Fruit fly (Drosophila melanogaster): ENCODE results near the gene Sbat.
A peak's percentile ranks its signal among the peaks of the same experiment; 100 is the strongest.

Gene Sbat

DNA sequence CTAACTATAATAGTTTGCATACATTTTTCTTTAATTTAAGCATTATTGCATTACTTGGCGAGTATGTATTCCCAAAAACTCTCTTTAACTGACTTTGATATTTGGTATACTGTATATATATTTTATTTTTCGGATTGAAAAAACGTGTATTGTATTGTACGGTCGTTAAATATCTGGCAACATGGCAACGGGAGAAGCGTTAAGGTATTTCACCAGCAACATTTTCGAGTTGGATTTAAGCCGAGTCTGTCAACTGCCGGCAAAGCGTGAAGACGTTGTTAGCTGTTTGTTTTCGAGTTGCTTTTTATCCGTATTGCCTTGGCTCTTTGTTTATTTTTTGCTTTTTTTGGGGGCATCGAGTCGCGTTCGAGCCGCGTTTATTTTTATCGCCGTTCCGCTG is 38.3 kb upstream of the Sbat start, which contains the start of gene CG2975:
TSS of gene CG2975 (plus strand) at position 275 of the 400 bp plus-strand sequence.
- TF ChIP-seq CG10462 (GFP tag; optimal IDR thresholded peaks at IDR 0.05): no peak
- TF ChIP-seq sqz (GFP tag; optimal IDR thresholded peaks at IDR 0.05): peak; percentile 17
- TF ChIP-seq CG7556 (GFP tag; optimal IDR thresholded peaks at IDR 0.05): no peak
- 0 out of 2 replicates have a peak, but pooled peaks have one; percentile 21 for TF ChIP-seq ranshi (GFP tag; IDR thresholded peaks at IDR 0.05)
- peak; percentile 56 for TF ChIP-seq CG10543 (GFP tag; optimal IDR thresholded peaks at IDR 0.05)
- TF ChIP-seq Asciz (GFP tag; optimal IDR thresholded peaks at IDR 0.05): no peak
- TF ChIP-seq row (GFP tag; IDR thresholded peaks at IDR 0.05): 0 out of 3 replicates have a peak, but pooled peaks have one; percentile 24
- TF ChIP-seq kni (GFP tag; optimal IDR thresholded peaks at IDR 0.05): peak; percentile 33
- TF ChIP-seq CG11504 (tag; optimal IDR thresholded peaks at IDR 0.05): peak; percentile 94
- TF ChIP-seq Rfx (GFP tag; IDR thresholded peaks at IDR 0.05): no peak
- TF ChIP-seq Nf-YA (GFP tag; IDR thresholded peaks at IDR 0.05): no peak
- no peak for TF ChIP-seq Hand (GFP tag; optimal IDR thresholded peaks at IDR 0.05)
- TF ChIP-seq CG32532 (GFP tag; IDR thresholded peaks at IDR 0.05): no peak
- TF ChIP-seq gfzf (GFP tag; optimal IDR thresholded peaks at IDR 0.05): peak; percentile 31
- TF ChIP-seq ap (GFP tag; IDR thresholded peaks at IDR 0.05): no peak

dm6 chr2L:2840311-2840710 is 37.8 kb upstream of the Sbat start:
- TF ChIP-seq scrt (GFP tag; optimal IDR thresholded peaks at IDR 0.05) (no peak), sd (tag; optimal IDR thresholded peaks at IDR 0.05) (peak; percentile 93), CG31224 (GFP tag; IDR thresholded peaks at IDR 0.05) (no peak), hkb (optimal IDR thresholded peaks at IDR 0.05) (no peak), hkb (GFP tag; IDR thresholded peaks at IDR 0.05) (no peak), vvl (GFP tag; IDR thresholded peaks at IDR 0.05) (peak; percentile 60), CG13296 (GFP tag; optimal IDR thresholded peaks at IDR 0.05) (no peak), HLH54F (GFP tag; optimal IDR thresholded peaks at IDR 0.05) (no peak), kah (GFP tag; optimal IDR thresholded peaks at IDR 0.05) (no peak), Sry-δ (GFP tag; optimal IDR thresholded peaks at IDR 0.05) (no peak), Med (GFP tag) (peak; percentile 28), z (GFP tag; IDR thresholded peaks at IDR 0.05) (peak; percentile 87), CG6683 (GFP tag; optimal IDR thresholded peaks at IDR 0.05) (no peak), CG2116 (GFP tag; optimal IDR thresholded peaks at IDR 0.05) (no peak), CG9609 (GFP tag; optimal IDR thresholded peaks at IDR 0.05) (no peak), CG34422 (GFP tag; IDR thresholded peaks at IDR 0.05) (no peak), CG10462 (GFP tag; optimal IDR thresholded peaks at IDR 0.05) (no peak), B-H1 (GFP tag; IDR thresholded peaks at IDR 0.05) (no peak), CG15011 (GFP tag; optimal IDR thresholded peaks at IDR 0.05) (no peak), chinmo (GFP tag; IDR thresholded peaks at IDR 0.05; ENCODE audit: partially characterized antibody) (peak; percentile 81; the same call in 1 of the 4 replicates), Eip74EF (GFP tag; optimal IDR thresholded peaks at IDR 0.05) (no peak), disco-r (GFP tag; optimal IDR thresholded peaks at IDR 0.05) (no peak)

- TF ChIP-seq Dll (GFP tag; IDR thresholded peaks at IDR 0.05; ENCODE audit: partially characterized antibody): no peak
- no peak for TF ChIP-seq CG7745 (tag; optimal IDR thresholded peaks at IDR 0.05)
- no peak for TF ChIP-seq CkIIα-i1 (GFP tag; IDR thresholded peaks at IDR 0.05)
- no peak for TF ChIP-seq CG6813 (GFP tag; optimal IDR thresholded peaks at IDR 0.05)
- no peak for TF ChIP-seq sim (GFP tag; IDR thresholded peaks at IDR 0.05)
Observed at dm6 chr2L:2844413-2844812, 33.7 kb upstream of the Sbat start, which contains the start of gene CG18558. TSS of gene CG18558 (minus strand) at chr2L:2844513.
